Fruit fly (Drosophila melanogaster) whole organism, embryonic: ENCODE results near the gene ZnT63C.

Experiments used
- Antp ChIP-seq: fragments of 200-800 bp; sonication (Bioruptor generic); optimal IDR thresholded peaks from 3 replicates; lab custom pipeline; 2016; ENCODE audit warnings: missing biosample characterization, missing genetic modification characterization
- Awh ChIP-seq: fragments of 200-800 bp; sonication (Bioruptor generic); IDR thresholded peaks from 2 replicates; pipeline ENCODE4, ENCODE4 v1.3.6; 2022; ENCODE audit warnings: missing biosample characterization, missing genetic modification characterization
- Blimp-1 ChIP-seq: fragments of 200-800 bp; sonication (Bioruptor generic); optimal IDR thresholded peaks from 3 replicates; lab custom pipeline; 2018; ENCODE audit warnings: missing biosample characterization, missing genetic modification characterization, mild to moderate bottlenecking, moderate library complexity, missing genetic modification reagents
- CG33557 ChIP-seq: fragments of 200-800 bp; sonication (Bioruptor generic); optimal IDR thresholded peaks from 2 replicates; lab custom pipeline; 2019; ENCODE audit warnings: missing biosample characterization, mild to moderate bottlenecking, missing genetic modification characterization, moderate library complexity
- CG4707 ChIP-seq: fragments of 200-800 bp; sonication (Bioruptor generic); optimal IDR thresholded peaks from 2 replicates; lab custom pipeline; 2018; ENCODE audit warnings: missing biosample characterization, mild to moderate bottlenecking, missing genetic modification characterization, moderate library complexity
- H2.0 ChIP-seq: fragments of 200-800 bp; sonication (Bioruptor generic); IDR thresholded peaks from 2 replicates; pipeline ENCODE4 v1.3.6; 2022; ENCODE audit warnings: missing biosample characterization, missing genetic modification characterization
- Hr78 ChIP-seq, 2 experiments: fragments of 200-800 bp in 1 of 2; fragments of >200 bp in 1 of 2; sonication (Bioruptor generic) in 1 of 2; optimal IDR thresholded peaks; 2 replicates each; lab custom pipeline; 2017 to 2019; ENCODE audit warnings: missing biosample characterization in 2 of 2, missing genetic modification characterization in 2 of 2, mild to moderate bottlenecking in 1 of 2, moderate library complexity in 1 of 2
- Taf1 ChIP-seq: fragments of 200-800 bp; sonication (Bioruptor generic); IDR thresholded peaks from 2 replicates; pipeline ENCODE4 v1.3.6; 2022; ENCODE audit warnings: missing biosample characterization, missing genetic modification characterization
- abd-A ChIP-seq: fragments of 200-800 bp; sonication (Bioruptor generic); optimal IDR thresholded peaks from 3 replicates; lab custom pipeline; 2019; ENCODE audit warnings: missing biosample characterization, mild to moderate bottlenecking, missing genetic modification characterization, moderate library complexity
- bowl ChIP-seq: fragments of 200-800 bp; sonication (Bioruptor generic); IDR thresholded peaks from 2 replicates; pipeline ENCODE4 v1.3.6; 2022; ENCODE audit warnings: missing biosample characterization, missing genetic modification characterization
- cg ChIP-seq: fragments of 200-800 bp; sonication (Bioruptor generic); optimal IDR thresholded peaks from 3 replicates; lab custom pipeline; 2019; ENCODE audit warnings: missing biosample characterization, mild to moderate bottlenecking, missing genetic modification characterization, moderate library complexity
- en ChIP-seq: fragments of 200-800 bp; sonication (Bioruptor generic); optimal IDR thresholded peaks from 2 replicates; lab custom pipeline; 2016; ENCODE audit warnings: missing biosample characterization, missing genetic modification characterization
- grn ChIP-seq: fragments of 200-800 bp; sonication (Bioruptor generic); optimal IDR thresholded peaks from 3 replicates; lab custom pipeline; 2017; ENCODE audit warnings: missing biosample characterization, missing genetic modification characterization
- jigr1 ChIP-seq: fragments of 200-800 bp; sonication (Bioruptor generic); IDR thresholded peaks from 3 replicates; pipeline ENCODE4 v1.3.6; 2022; ENCODE audit warnings: missing biosample characterization, missing genetic modification characterization
- kni ChIP-seq: fragments of 200-800 bp; sonication (Bioruptor generic); optimal IDR thresholded peaks from 3 replicates; lab custom pipeline; 2017; ENCODE audit warnings: mild to moderate bottlenecking, missing biosample characterization, missing genetic modification reagents, missing genetic modification characterization
- oc ChIP-seq: fragments of 200-800 bp; sonication (Bioruptor generic); optimal IDR thresholded peaks from 2 replicates; lab custom pipeline; 2018; ENCODE audit warnings: missing biosample characterization, mild to moderate bottlenecking, missing genetic modification characterization, moderate library complexity
- schlank ChIP-seq: fragments of 200-800 bp; sonication (Bioruptor generic); optimal IDR thresholded peaks from 2 replicates; lab custom pipeline; 2018; ENCODE audit warnings: missing biosample characterization, mild to moderate bottlenecking, missing genetic modification characterization
- ttk ChIP-seq: fragments of 200-800 bp; sonication (Bioruptor generic); IDR thresholded peaks from 2 replicates; pipeline ENCODE4 v2.1.2; 2022; ENCODE audit warnings: missing biosample characterization, missing genetic modification characterization
- vvl ChIP-seq: fragments of 200-800 bp; sonication (Bioruptor generic); IDR thresholded peaks from 2 replicates; pipeline ENCODE4 v1.3.6; 2022; ENCODE audit warnings: missing biosample characterization, missing genetic modification characterization

The ZnT63C gene

DNA sequence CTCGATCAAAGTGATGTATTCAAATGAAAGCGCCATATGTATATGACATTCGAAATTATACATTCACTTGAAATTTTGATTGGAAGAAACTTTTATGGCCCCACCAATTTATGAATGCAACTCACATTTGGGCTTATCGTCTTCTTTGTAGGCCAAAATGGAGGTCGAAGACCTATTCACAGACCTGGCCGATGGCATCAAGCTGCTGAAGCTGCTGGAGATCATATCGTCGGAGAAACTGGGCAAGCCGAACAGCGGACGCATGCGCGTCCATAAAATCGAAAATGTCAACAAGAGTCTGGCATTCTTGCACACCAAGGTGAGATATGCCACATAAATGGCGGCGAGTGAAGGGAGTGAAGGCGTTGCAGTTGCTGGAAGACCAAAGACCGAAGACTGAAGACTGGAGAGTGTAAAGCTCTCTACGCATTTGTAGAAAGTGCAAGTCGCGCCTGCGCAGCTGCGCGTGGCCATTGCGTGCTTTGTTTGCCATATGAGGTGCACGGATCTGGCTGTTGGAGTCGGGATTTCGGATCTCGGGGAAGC is 48.4 kb downstream of the ZnT63C start (continued):
- TF ChIP-seq grn (GFP tag; lab: Kevin White, UChicago) = peak; percentile 67
- TF ChIP-seq cg = no peak
- peak; percentile 48 for TF ChIP-seq abd-A (tag; lab: Kevin White, UChicago)

- TF ChIP-seq CG33557 (GFP tag; lab: Kevin White, UChicago) = peak; percentile 23
- no peak for TF ChIP-seq bowl (GFP tag; lab: Robert Waterston, UW)
- no peak for TF ChIP-seq schlank (tag; lab: Kevin White, UChicago)
- peak; percentile 94 for TF ChIP-seq Blimp-1 (GFP tag; lab: Kevin White, UChicago)
- no peak for TF ChIP-seq Taf1 (GFP tag; lab: Robert Waterston, UW)
- TF ChIP-seq CG4707 (GFP tag; lab: Kevin White, UChicago) = peak; percentile 53
These were observed 49.0 kb downstream of the ZnT63C start for dm6 chr3L:3352516-3352915.

DNA sequence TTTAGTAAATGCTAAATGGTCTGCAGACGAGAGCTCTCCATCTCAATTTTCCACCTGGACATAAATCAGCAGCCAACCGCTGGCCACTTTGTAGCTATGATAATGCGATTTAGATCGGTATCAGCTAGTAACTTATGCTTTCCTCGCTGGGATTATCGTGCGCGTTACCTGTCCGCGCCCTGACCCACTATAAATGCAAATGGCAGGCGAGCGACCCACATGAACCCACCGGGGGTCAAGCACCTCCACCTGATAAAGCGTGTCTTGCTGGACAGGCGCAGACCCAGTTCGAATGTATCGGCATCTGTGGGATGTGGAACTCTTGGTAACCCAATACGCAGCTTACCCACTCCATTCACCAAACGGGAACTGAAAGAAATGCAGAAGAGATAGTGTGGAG is 49.8 kb downstream of the ZnT63C start:
- TF ChIP-seq jigr1 (GFP tag; lab: Robert Waterston, UW) = no peak
- peak; percentile 42 for TF ChIP-seq kni (GFP tag; lab: Kevin White, UChicago)
- peak; percentile 74 for TF ChIP-seq oc (tag; lab: Kevin White, UChicago)
- TF ChIP-seq Awh = no peak
- no peak for TF ChIP-seq ttk
- TF ChIP-seq vvl (GFP tag; lab: Robert Waterston, UW) = peak; percentile 59; the same call in 1 of the 2 replicates
- TF ChIP-seq en (GFP tag; lab: Kevin White, UChicago) = no peak
- TF ChIP-seq Hr78 (GFP tag; optimal IDR thresholded peaks at IDR 0.05; lab: Kevin White, UChicago) = peak in 1 of 2 experiments; percentile 90
- no peak for TF ChIP-seq H2.0 (GFP tag; lab: Robert Waterston, UW)
- TF ChIP-seq Antp (GFP tag; lab: Kevin White, UChicago) = no peak
